Fruit fly (Drosophila melanogaster) whole organism, adult: ENCODE measurements around the gene bor.

Source experiments
- CG11617 ChIP-seq: fragments of 200-800 bp; sonication (Bioruptor generic); optimal IDR thresholded peaks from 2 replicates; lab custom pipeline; 2017; ENCODE audit warnings: mild to moderate bottlenecking, missing biosample characterization, missing genetic modification reagents, missing genetic modification characterization
- CG7045 ChIP-seq: fragments of 200-800 bp; sonication (Bioruptor generic); optimal IDR thresholded peaks from 2 replicates; lab custom pipeline; 2017; ENCODE audit warnings: missing biosample characterization, mild to moderate bottlenecking, missing genetic modification characterization
- kay ChIP-seq: fragments of 200-800 bp; sonication (Bioruptor generic); peaks from one replicate; lab custom pipeline; 2016; ENCODE audit warnings: missing biosample characterization, missing genetic modification characterization, borderline replicate concordance

dm6 chr3R:16231385-16232307 lies 32.3 kb downstream of the bor start:
- TF ChIP-seq kay (GFP tag; lab: Kevin White, UChicago), result no peak
- TF ChIP-seq CG7045 (GFP tag; lab: Kevin White, UChicago), result peak; percentile 68
- peak; percentile 49 for TF ChIP-seq CG11617 (GFP tag; lab: Kevin White, UChicago)
